Fruit fly (Drosophila melanogaster): ENCODE measurements around the gene CG1440.

CG1440 gene

dm6 chrX:8479031-8479568, 42.2 kb downstream of the CG1440 start, which contains the start of gene Cp36:
Cp36 (plus strand) TSS chrX:8479319.
- no peak for TF ChIP-seq usp (GFP tag; optimal IDR thresholded peaks at IDR 0.05)
- TF ChIP-seq Jra (GFP tag; optimal IDR thresholded peaks at IDR 0.05), result no peak
- no peak for TF ChIP-seq foxo (GFP tag; optimal IDR thresholded peaks at IDR 0.05)
- no peak for TF ChIP-seq CG9705 (GFP tag; optimal IDR thresholded peaks at IDR 0.05)
- no peak for TF ChIP-seq fru (GFP tag; optimal IDR thresholded peaks at IDR 0.05)
- TF ChIP-seq sv (GFP tag; optimal IDR thresholded peaks at IDR 0.05), result no peak
- TF ChIP-seq CrebA (GFP tag; optimal IDR thresholded peaks at IDR 0.05; ENCODE audit: borderline replicate concordance), result no peak
- no peak for TF ChIP-seq Abd-B (GFP tag; optimal IDR thresholded peaks at IDR 0.05)

dm6 chrX:8481462-8481861, 44.6 kb downstream of the CG1440 start, which contains the start of gene Cp38:
Cp38 (plus strand) TSS chrX:8481837.
- TF ChIP-seq Vsx2 (GFP tag; optimal IDR thresholded peaks at IDR 0.05; ENCODE audit: partially characterized antibody) (no peak), rgr (GFP tag; optimal IDR thresholded peaks at IDR 0.05) (no peak), woc (GFP tag; optimal IDR thresholded peaks at IDR 0.05) (no peak), Dif (GFP tag; optimal IDR thresholded peaks at IDR 0.05; ENCODE audit: partially characterized antibody) (no peak), foxo (GFP tag; optimal IDR thresholded peaks at IDR 0.05) (no peak), Hr83 (GFP tag; optimal IDR thresholded peaks at IDR 0.05; ENCODE audit: poor library complexity, severe bottlenecking) (no peak), HLH106 (tag; optimal IDR thresholded peaks at IDR 0.05) (no peak), dmrt93B (GFP tag; optimal IDR thresholded peaks at IDR 0.05) (no peak), N (GFP tag; optimal IDR thresholded peaks at IDR 0.05) (no peak), ey (GFP tag; optimal IDR thresholded peaks at IDR 0.05) (no peak), tai (GFP tag; optimal IDR thresholded peaks at IDR 0.05) (no peak), psq (GFP tag; optimal IDR thresholded peaks at IDR 0.05) (no peak), Abd-B (GFP tag; optimal IDR thresholded peaks at IDR 0.05) (no peak), pan (optimal IDR thresholded peaks at IDR 0.05) (no peak), OdsH (GFP tag; optimal IDR thresholded peaks at IDR 0.05) (no peak), GATAd (GFP tag; optimal IDR thresholded peaks at IDR 0.05) (no peak), dl (GFP tag; optimal IDR thresholded peaks at IDR 0.05; ENCODE audit: insufficient read depth in 1 of 2, partially characterized antibody in 2 of 2) (no peak), CrebA (GFP tag; optimal IDR thresholded peaks at IDR 0.05; ENCODE audit: borderline replicate concordance) (no peak), dsf (GFP tag; optimal IDR thresholded peaks at IDR 0.05; ENCODE audit: borderline replicate concordance) (no peak)

- no peak for TF ChIP-seq dl (GFP tag; optimal IDR thresholded peaks at IDR 0.05; ENCODE audit: insufficient read depth in 1 of 2, partially characterized antibody in 2 of 2)
- no peak for TF ChIP-seq dmrt93B (GFP tag; optimal IDR thresholded peaks at IDR 0.05)
- TF ChIP-seq Myc (optimal IDR thresholded peaks at IDR 0.05), result no peak
- no peak for TF ChIP-seq rgr (GFP tag; optimal IDR thresholded peaks at IDR 0.05)
- no peak for TF ChIP-seq Hr83 (GFP tag; optimal IDR thresholded peaks at IDR 0.05; ENCODE audit: poor library complexity, severe bottlenecking)
- TF ChIP-seq jim (GFP tag; optimal IDR thresholded peaks at IDR 0.05), result no peak
- no peak for TF ChIP-seq tai (GFP tag; optimal IDR thresholded peaks at IDR 0.05)
- TF ChIP-seq N (GFP tag; optimal IDR thresholded peaks at IDR 0.05), result no peak
- TF ChIP-seq h (GFP tag; optimal IDR thresholded peaks at IDR 0.05), result no peak
- TF ChIP-seq Dfd (GFP tag; optimal IDR thresholded peaks at IDR 0.05), result no peak
- no peak for TF ChIP-seq OdsH (GFP tag; optimal IDR thresholded peaks at IDR 0.05)
- TF ChIP-seq Abd-B (GFP tag; optimal IDR thresholded peaks at IDR 0.05), result no peak
- no peak for TF ChIP-seq Dif (GFP tag; optimal IDR thresholded peaks at IDR 0.05; ENCODE audit: partially characterized antibody)
Observed at dm6 chrX:8483671-8484070, 46.8 kb downstream of the CG1440 start, which contains the start of gene CG33223. CG33223 (minus strand) TSS chrX:8483885.

dm6 chrX:8484778-8485177, 47.9 kb downstream of the CG1440 start:
- TF ChIP-seq Hr78 (GFP tag; optimal IDR thresholded peaks at IDR 0.05) (no peak), Jra (GFP tag; optimal IDR thresholded peaks at IDR 0.05) (no peak), dmrt93B (GFP tag; optimal IDR thresholded peaks at IDR 0.05) (no peak), lola (GFP tag; optimal IDR thresholded peaks at IDR 0.05) (no peak), h (GFP tag; optimal IDR thresholded peaks at IDR 0.05) (no peak), woc (GFP tag; optimal IDR thresholded peaks at IDR 0.05) (no peak), Dfd (GFP tag; optimal IDR thresholded peaks at IDR 0.05) (no peak), foxo (GFP tag; optimal IDR thresholded peaks at IDR 0.05) (no peak), N (GFP tag; optimal IDR thresholded peaks at IDR 0.05) (no peak), CG9705 (GFP tag; optimal IDR thresholded peaks at IDR 0.05) (no peak), Rel (GFP tag; optimal IDR thresholded peaks at IDR 0.05) (no peak), Rel (tag; optimal IDR thresholded peaks at IDR 0.05) (no peak), Dif (GFP tag; optimal IDR thresholded peaks at IDR 0.05; ENCODE audit: partially characterized antibody) (no peak), fru (GFP tag; optimal IDR thresholded peaks at IDR 0.05) (no peak), Hr83 (GFP tag; optimal IDR thresholded peaks at IDR 0.05; ENCODE audit: poor library complexity, severe bottlenecking) (no peak), sv (GFP tag; optimal IDR thresholded peaks at IDR 0.05) (no peak), CG32264 (GFP tag; optimal IDR thresholded peaks at IDR 0.05) (no peak), rgr (GFP tag; optimal IDR thresholded peaks at IDR 0.05) (no peak), ey (GFP tag; optimal IDR thresholded peaks at IDR 0.05) (no peak)

Data from whole organism, wandering third instar larva.